Worm (Caenorhabditis elegans) whole organism, L3 larva: Measurements from ENCODE around the gene T04F3.3.

ENCODE experiments used
- R02D3.7 ChIP-seq: fragments of 150-350 bp; optimal IDR thresholded peaks from 2 replicates; lab custom pipeline; 2014; ENCODE audit warnings: missing biosample characterization, missing genetic modification characterization
- ZK546.5 ChIP-seq: sonication (generic microtip); optimal IDR thresholded peaks from 2 replicates; lab custom pipeline; 2017; ENCODE audit warnings: missing biosample characterization, missing genetic modification characterization
- ama-1 ChIP-seq: fragments of 150-350 bp; optimal IDR thresholded peaks from 2 replicates; lab custom pipeline; 2018
- ceh-28 ChIP-seq: fragments of 150-350 bp; optimal IDR thresholded peaks from 2 replicates; lab custom pipeline; 2014; ENCODE audit warnings: missing biosample characterization, missing genetic modification reagents, missing genetic modification characterization
- ceh-82 ChIP-seq: fragments of 150-350 bp; optimal IDR thresholded peaks from 2 replicates; lab custom pipeline; 2014; ENCODE audit warnings: missing biosample characterization, missing genetic modification characterization
- ceh-9 ChIP-seq: sonication (generic microtip); optimal IDR thresholded peaks from 2 replicates; lab custom pipeline; 2018; ENCODE audit warnings: missing biosample characterization, missing genetic modification characterization
- daf-12 ChIP-seq: fragments of 150-350 bp; optimal IDR thresholded peaks from 2 replicates; lab custom pipeline; 2014; ENCODE audit warnings: missing biosample characterization, missing genetic modification reagents, missing genetic modification characterization
- egl-27 ChIP-seq: sonication (generic microtip); optimal IDR thresholded peaks from 4 replicates; lab custom pipeline; 2017; ENCODE audit warnings: missing biosample characterization, missing genetic modification reagents, missing genetic modification characterization
- egl-5 ChIP-seq: fragments of 150-350 bp; optimal IDR thresholded peaks from 2 replicates; lab custom pipeline; 2017; ENCODE audit warnings: missing biosample characterization, missing genetic modification reagents, missing genetic modification characterization, inconsistent platforms
- elt-1 ChIP-seq: fragments of 150-350 bp; optimal IDR thresholded peaks from 2 replicates; lab custom pipeline; 2014; ENCODE audit warnings: missing biosample characterization, missing genetic modification characterization
- elt-2 ChIP-seq: sonication (generic microtip); optimal IDR thresholded peaks from 2 replicates; lab custom pipeline; 2016; ENCODE audit warnings: missing genetic modification reagents, mild to moderate bottlenecking, missing genetic modification characterization, missing compliant biosample characterization
- eor-1 ChIP-seq, 2 experiments: fragments of 150-350 bp; optimal IDR thresholded peaks; 2 replicates each; lab custom pipeline; 2014 to 2018; ENCODE audit warnings: missing biosample characterization in 2 of 2, missing genetic modification characterization in 2 of 2
- fkh-10 ChIP-seq: sonication (generic microtip); optimal IDR thresholded peaks from 2 replicates; lab custom pipeline; 2017; ENCODE audit warnings: missing biosample characterization, missing genetic modification reagents, missing genetic modification characterization
- fkh-2 ChIP-seq: fragments of 150-350 bp; optimal IDR thresholded peaks from 2 replicates; lab custom pipeline; 2014; ENCODE audit warnings: missing biosample characterization, missing genetic modification reagents, missing genetic modification characterization
- hmg-11 ChIP-seq: sonication (generic microtip); optimal IDR thresholded peaks from 2 replicates; lab custom pipeline; 2016; ENCODE audit warnings: missing genetic modification characterization, missing compliant biosample characterization
- lin-15B ChIP-seq: fragments of 150-350 bp; optimal IDR thresholded peaks from 2 replicates; lab custom pipeline; 2014; ENCODE audit warnings: missing biosample characterization, missing genetic modification characterization
- lin-39 ChIP-seq: fragments of 150-350 bp; optimal IDR thresholded peaks from 2 replicates; lab custom pipeline; 2018; ENCODE audit warnings: missing biosample characterization, missing genetic modification reagents, missing genetic modification characterization
- mml-1 ChIP-seq: fragments of 150-350 bp; sonication (generic microtip); optimal IDR thresholded peaks from 3 replicates; lab custom pipeline; 2014; ENCODE audit warnings: missing biosample characterization, missing genetic modification characterization
- nfya-1 ChIP-seq: sonication (generic microtip); optimal IDR thresholded peaks from 2 replicates; lab custom pipeline; 2017; ENCODE audit warnings: missing genetic modification characterization, mild to moderate bottlenecking, missing compliant biosample characterization, antibody characterized with exemption, moderate library complexity; ENCODE audit not compliant: insufficient read depth
- nhr-12 ChIP-seq: fragments of 150-350 bp; optimal IDR thresholded peaks from 2 replicates; lab custom pipeline; 2014; ENCODE audit warnings: missing biosample characterization, missing genetic modification characterization
- nhr-237 ChIP-seq: fragments of 150-350 bp; optimal IDR thresholded peaks from 2 replicates; lab custom pipeline; 2014; ENCODE audit warnings: missing biosample characterization, missing genetic modification characterization
- nhr-25 ChIP-seq: sonication (generic microtip); optimal IDR thresholded peaks from 2 replicates; lab custom pipeline; 2017; ENCODE audit warnings: missing biosample characterization, missing genetic modification characterization
- nhr-43 ChIP-seq: sonication (generic microtip); optimal IDR thresholded peaks from 2 replicates; lab custom pipeline; 2016; ENCODE audit warnings: mild to moderate bottlenecking, missing genetic modification characterization, missing compliant biosample characterization; ENCODE audit not compliant: poor library complexity, severe bottlenecking
- nhr-67 ChIP-seq: fragments of 150-350 bp; optimal IDR thresholded peaks from 2 replicates; lab custom pipeline; 2014; ENCODE audit warnings: missing biosample characterization, missing genetic modification characterization
- nhr-76 ChIP-seq: fragments of 150-350 bp; sonication (generic microtip); optimal IDR thresholded peaks from 5 replicates; lab custom pipeline; 2014; ENCODE audit warnings: missing biosample characterization, missing genetic modification characterization
- nhr-77 ChIP-seq: fragments of 150-350 bp; optimal IDR thresholded peaks from 2 replicates; lab custom pipeline; 2014; ENCODE audit warnings: missing biosample characterization, missing genetic modification characterization
- pqm-1 ChIP-seq: fragments of 150-350 bp; optimal IDR thresholded peaks from 2 replicates; lab custom pipeline; 2017; ENCODE audit warnings: missing biosample characterization, missing genetic modification characterization, inconsistent platforms
- sea-2 ChIP-seq: fragments of 150-350 bp; sonication (generic microtip); optimal IDR thresholded peaks from 4 replicates; lab custom pipeline; 2014; ENCODE audit warnings: missing biosample characterization, missing genetic modification reagents, missing genetic modification characterization
- skn-1 ChIP-seq: fragments of 150-350 bp; optimal IDR thresholded peaks from 2 replicates; lab custom pipeline; 2014; ENCODE audit warnings: missing biosample characterization, missing genetic modification characterization
- tbx-2 ChIP-seq: sonication (generic microtip); optimal IDR thresholded peaks from 2 replicates; lab custom pipeline; 2016; ENCODE audit warnings: mild to moderate bottlenecking, missing genetic modification characterization, missing compliant biosample characterization
- unc-39 ChIP-seq: sonication (generic microtip); optimal IDR thresholded peaks from 4 replicates; lab custom pipeline; 2017; ENCODE audit warnings: missing biosample characterization, missing genetic modification characterization
- unc-62 ChIP-seq: fragments of 150-350 bp; sonication (generic microtip); optimal IDR thresholded peaks from 4 replicates; lab custom pipeline; 2014; ENCODE audit warnings: missing biosample characterization, missing genetic modification reagents, missing genetic modification characterization
- zag-1 ChIP-seq: fragments of 150-350 bp; optimal IDR thresholded peaks from 2 replicates; lab custom pipeline; 2014; ENCODE audit warnings: missing biosample characterization, missing genetic modification characterization
- ztf-11 ChIP-seq: fragments of 150-350 bp; optimal IDR thresholded peaks from 2 replicates; lab custom pipeline; 2014; ENCODE audit warnings: missing biosample characterization, missing genetic modification characterization
- ztf-4 ChIP-seq: fragments of 150-350 bp; optimal IDR thresholded peaks from 2 replicates; lab custom pipeline; 2014; ENCODE audit warnings: missing biosample characterization, missing genetic modification characterization

The T04F3.3 gene

DNA sequence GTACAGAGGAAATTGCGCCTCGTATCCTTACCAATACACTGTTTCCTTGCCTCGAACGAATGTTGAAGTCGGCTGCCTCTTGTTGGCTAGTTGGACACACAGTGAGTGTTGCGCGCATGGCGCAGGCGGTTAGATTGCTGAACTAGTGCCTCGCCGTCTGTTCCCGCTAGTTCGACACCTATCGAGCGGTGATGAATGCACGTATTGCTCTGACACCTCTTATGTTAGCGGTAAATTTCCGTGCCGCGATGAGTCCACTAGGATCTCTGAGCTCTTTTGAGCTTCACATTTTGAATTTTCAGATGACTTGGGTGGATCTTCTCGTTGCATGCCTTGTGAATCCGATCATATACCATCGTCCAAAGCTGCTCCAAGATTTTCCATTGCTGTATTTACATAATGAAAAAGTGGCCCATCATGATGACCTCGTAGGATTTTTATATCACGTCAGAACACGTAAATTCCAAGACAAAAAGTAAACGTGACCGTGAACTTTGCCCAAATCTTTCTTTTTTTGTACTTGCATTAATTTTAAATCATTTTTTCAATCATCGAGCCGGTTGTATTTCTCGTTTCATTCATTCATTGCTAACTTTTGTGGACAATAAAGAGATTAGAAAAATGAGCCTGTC lies 24.2 kb downstream of the T04F3.3 start, which contains the start of gene F55A11.11 (continued):
- TF ChIP-seq ztf-4 (tag; lab: Kevin White, UChicago): peak; percentile 75
- no peak for TF ChIP-seq unc-39
- TF ChIP-seq ceh-9 (tag; lab: Kevin White, UChicago): no peak
- TF ChIP-seq daf-12 (tag; lab: Kevin White, UChicago): no peak
- no peak for TF ChIP-seq fkh-10 (GFP tag; lab: Kevin White, UChicago)
- TF ChIP-seq nhr-12 (tag; lab: Kevin White, UChicago): no peak
- TF ChIP-seq egl-27: peak; percentile 64
- peak; percentile 58 for TF ChIP-seq nfya-1
- TF ChIP-seq nhr-237 (tag; lab: Kevin White, UChicago): no peak
- TF ChIP-seq nhr-76 (tag; lab: Kevin White, UChicago): no peak
- TF ChIP-seq nhr-25 (tag; lab: Kevin White, UChicago): peak; percentile 65
- no peak for TF ChIP-seq nhr-77 (tag; lab: Kevin White, UChicago)
- TF ChIP-seq nhr-43 (tag; lab: Kevin White, UChicago): peak; percentile 86
- peak; percentile 78 for TF ChIP-seq tbx-2 (tag; lab: Kevin White, UChicago)
- no peak for TF ChIP-seq ceh-28
- TF ChIP-seq R02D3.7: peak; percentile 13
- TF ChIP-seq skn-1: peak; percentile 49
- TF ChIP-seq ceh-82: no peak
- peak; percentile 80 for TF ChIP-seq ama-1

DNA sequence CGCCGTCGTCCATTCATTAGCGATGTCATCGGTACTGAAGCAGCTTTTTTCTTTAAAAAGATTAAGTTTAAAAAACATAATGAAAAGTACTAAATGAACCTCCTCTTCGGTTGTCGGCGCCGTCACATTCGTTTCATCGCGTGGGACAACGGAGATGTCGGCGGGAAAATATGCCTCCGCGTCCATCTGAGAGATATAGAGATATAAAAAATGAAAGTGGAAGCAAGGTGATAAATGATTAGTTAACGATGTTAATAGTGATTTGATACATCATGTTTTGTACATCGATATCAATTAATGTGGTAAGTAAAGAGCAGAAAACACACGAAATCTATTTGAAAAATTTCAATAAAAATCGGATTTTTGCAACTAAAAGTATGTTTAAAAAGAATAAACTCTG lies 28.5 kb downstream of the T04F3.3 start, which contains the start of gene F55A11.7:
Gene F55A11.7 (minus strand): TSS at position 186 of the 400 bp plus-strand sequence.
- TF ChIP-seq lin-15B (no peak), nhr-25 (tag; lab: Kevin White, UChicago) (no peak), sea-2 (GFP tag; lab: Kevin White, UChicago) (no peak), egl-5 (tag; lab: Kevin White, UChicago) (no peak), nhr-67 (tag; lab: Kevin White, UChicago) (no peak), nhr-237 (tag; lab: Kevin White, UChicago) (no peak), nhr-77 (tag; lab: Kevin White, UChicago) (no peak), elt-2 (tag; lab: Kevin White, UChicago) (no peak), lin-39 (tag; lab: Kevin White, UChicago) (no peak), mml-1 (no peak), ZK546.5 (tag; lab: Kevin White, UChicago) (no peak), nhr-43 (tag; lab: Kevin White, UChicago) (no peak), nhr-76 (tag; lab: Kevin White, UChicago) (no peak), fkh-2 (tag; lab: Kevin White, UChicago) (no peak), fkh-10 (GFP tag; lab: Kevin White, UChicago) (no peak), zag-1 (tag; lab: Kevin White, UChicago) (no peak)

DNA sequence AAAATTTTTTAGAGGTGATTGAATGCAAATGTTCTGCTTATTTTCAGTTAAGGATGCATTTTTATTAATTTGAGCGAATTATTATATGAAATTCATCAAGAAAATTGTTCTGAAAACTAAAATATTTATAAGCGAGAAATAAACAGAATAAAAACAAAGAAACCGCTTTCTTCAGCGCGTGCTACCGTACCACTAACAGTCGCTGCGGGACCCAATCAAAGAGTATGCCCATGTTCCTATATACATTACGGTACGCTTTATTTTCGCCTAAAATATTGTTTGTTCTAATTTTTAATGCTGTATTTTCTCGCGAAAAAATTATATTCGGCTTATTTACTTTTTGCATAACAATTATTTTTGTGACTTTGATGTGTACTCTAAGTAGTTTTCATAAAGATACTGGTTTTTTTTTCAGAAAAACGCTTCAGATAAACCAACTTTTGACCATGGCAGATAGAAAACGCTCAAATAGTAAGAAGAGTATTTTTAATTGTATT lies 29.1 kb downstream of the T04F3.3 start, which contains the start of gene F55A11.8:
Gene F55A11.8 (plus strand): TSS at position 447 of the 497 bp plus-strand sequence.
- TF ChIP-seq lin-15B (no peak), pqm-1 (tag; lab: Kevin White, UChicago) (no peak), ztf-4 (tag; lab: Kevin White, UChicago) (no peak), elt-1 (no peak), nhr-43 (tag; lab: Kevin White, UChicago) (no peak), nhr-76 (tag; lab: Kevin White, UChicago) (no peak), nhr-12 (tag; lab: Kevin White, UChicago) (no peak), ztf-11 (tag; lab: Kevin White, UChicago) (no peak), eor-1 (tag; optimal IDR thresholded peaks at IDR 0.05; lab: Kevin White, UChicago) (no peak), ama-1 (no peak), fkh-2 (tag; lab: Kevin White, UChicago) (no peak), tbx-2 (tag; lab: Kevin White, UChicago) (no peak), unc-62 (GFP tag; lab: Kevin White, UChicago) (no peak), nhr-237 (tag; lab: Kevin White, UChicago) (no peak), R02D3.7 (no peak), ceh-28 (no peak)

DNA sequence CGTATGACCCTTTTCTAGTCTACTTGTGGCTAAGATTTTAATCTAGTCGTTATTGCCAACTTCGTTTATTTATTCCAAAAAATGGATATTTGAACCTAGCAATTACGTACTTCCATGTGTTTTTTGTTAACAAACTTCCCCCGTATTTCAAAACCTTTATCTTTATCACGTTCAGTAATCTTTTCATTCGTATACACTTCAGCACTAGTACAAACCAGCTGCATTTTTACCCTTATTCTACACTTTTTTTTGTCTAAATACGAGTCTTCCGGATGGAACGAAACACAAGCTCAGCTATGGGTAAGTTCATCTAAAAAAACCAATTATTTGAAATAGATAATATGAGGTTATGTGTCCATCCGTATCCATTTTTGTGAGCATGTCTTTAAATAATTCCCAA lies 30.7 kb downstream of the T04F3.3 start, which contains the start of gene D2023.1:
Gene D2023.1 (plus strand): TSS at position 77 of the 400 bp plus-strand sequence.
- no peak for TF ChIP-seq elt-2 (tag; lab: Kevin White, UChicago)
- no peak for TF ChIP-seq ztf-4 (tag; lab: Kevin White, UChicago)
- TF ChIP-seq nhr-12 (tag; lab: Kevin White, UChicago): no peak
- TF ChIP-seq nhr-237 (tag; lab: Kevin White, UChicago): no peak
- no peak for TF ChIP-seq daf-12 (tag; lab: Kevin White, UChicago)
- TF ChIP-seq hmg-11 (tag; lab: Kevin White, UChicago): no peak
